Worm (Caenorhabditis elegans) whole organism, L4 larva: ENCODE measurements around the gene Y37D8A.6.

ENCODE experiments used
- arid-1 ChIP-seq: fragments of 200-800 bp; sonication (Bioruptor generic); conservative IDR thresholded peaks from 2 replicates; pipeline ENCODE4 v1.3.6; 2022; ENCODE audit warnings: missing genetic modification reagents, missing genetic modification characterization, missing compliant biosample characterization
- ceh-28 ChIP-seq: fragments of 150-350 bp; optimal IDR thresholded peaks from 2 replicates; lab custom pipeline; 2014; ENCODE audit warnings: missing biosample characterization, missing genetic modification reagents, missing genetic modification characterization
- ces-1 ChIP-seq: fragments of 150-350 bp; sonication (generic microtip); optimal IDR thresholded peaks from 4 replicates; lab custom pipeline; 2014; ENCODE audit warnings: missing biosample characterization, missing genetic modification reagents, missing genetic modification characterization
- ctbp-1 ChIP-seq: fragments of 200-800 bp; sonication (Bioruptor generic); IDR thresholded peaks from 2 replicates; pipeline ENCODE4 v1.3.6; 2022; ENCODE audit warnings: missing genetic modification reagents, missing genetic modification characterization, missing compliant biosample characterization
- lsy-2 ChIP-seq, 2 experiments: fragments of 150-350 bp in 1 of 2; sonication (generic microtip) in 1 of 2; optimal IDR thresholded peaks; 2 replicates each; lab custom pipeline; 2014 to 2017; ENCODE audit warnings: missing biosample characterization in 2 of 2, missing genetic modification characterization in 2 of 2
- mdl-1 ChIP-seq, 2 experiments: fragments of 150-350 bp in 1 of 2; sonication (generic microtip) in 1 of 2; optimal IDR thresholded peaks; 2 replicates each; lab custom pipeline; 2014 to 2017; ENCODE audit warnings: missing biosample characterization in 2 of 2, missing genetic modification characterization in 2 of 2
- nhr-111 ChIP-seq: fragments of 200-800 bp; sonication (Bioruptor generic); optimal IDR thresholded peaks from 2 replicates; lab custom pipeline; 2018; ENCODE audit warnings: mild to moderate bottlenecking, missing genetic modification characterization, missing compliant biosample characterization
- nhr-237 ChIP-seq: sonication (generic microtip); optimal IDR thresholded peaks from 2 replicates; lab custom pipeline; 2017; ENCODE audit warnings: missing biosample characterization, missing genetic modification characterization
- sdz-12 ChIP-seq: fragments of 200-800 bp; sonication (Bioruptor generic); optimal IDR thresholded peaks from 2 replicates; lab custom pipeline; 2018; ENCODE audit warnings: mild to moderate bottlenecking, missing genetic modification characterization, missing compliant biosample characterization
- skn-1 ChIP-seq: fragments of 150-350 bp; optimal IDR thresholded peaks from 2 replicates; lab custom pipeline; 2014; ENCODE audit warnings: missing biosample characterization, missing genetic modification characterization
- unc-39 ChIP-seq: sonication (generic microtip); optimal IDR thresholded peaks from 2 replicates; lab custom pipeline; 2017; ENCODE audit warnings: missing biosample characterization, missing genetic modification characterization
- zfp-3 ChIP-seq: fragments of 200-800 bp; sonication (Bioruptor generic); conservative IDR thresholded peaks from 2 replicates; pipeline ENCODE4 v1.3.6; 2022; ENCODE audit warnings: missing genetic modification reagents, missing genetic modification characterization, missing compliant biosample characterization

DNA sequence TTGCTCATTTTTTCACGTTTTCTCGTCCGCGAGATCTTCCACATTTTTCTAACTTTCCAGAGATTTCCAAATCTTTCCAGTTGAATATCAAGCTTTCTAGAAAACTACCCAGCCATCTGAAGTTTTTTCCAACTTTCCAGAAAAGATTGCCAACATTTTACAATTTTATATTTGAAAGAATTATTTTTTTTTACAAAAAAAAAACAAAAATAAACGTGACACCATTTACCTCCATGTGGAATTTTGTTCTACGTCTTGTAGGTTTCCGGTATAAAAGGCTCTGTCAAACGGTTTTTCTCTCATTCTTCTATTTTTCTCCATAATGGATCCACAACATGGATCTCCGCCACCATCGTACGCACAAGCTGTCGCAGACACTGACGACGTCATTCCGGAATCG lies 5.4 kb downstream of the Y37D8A.6 start, which contains the start of gene Y37D8A.8:
- TF ChIP-seq nhr-237: no peak
- no peak for TF ChIP-seq ceh-28 (tag; lab: Kevin White, UChicago)
- TF ChIP-seq nhr-111 (GFP tag; lab: Kevin White, UChicago): no peak
- TF ChIP-seq zfp-3: no peak
- TF ChIP-seq ctbp-1 (GFP tag; lab: Robert Waterston, UW): no peak
- TF ChIP-seq arid-1 (GFP tag; lab: Robert Waterston, UW): no peak
- TF ChIP-seq lsy-2 (tag; optimal IDR thresholded peaks at IDR 0.05; lab: Kevin White, UChicago): no peak
- TF ChIP-seq mdl-1 (tag; optimal IDR thresholded peaks at IDR 0.05; lab: Kevin White, UChicago): no peak
- no peak for TF ChIP-seq sdz-12 (GFP tag; lab: Kevin White, UChicago)
- no peak for TF ChIP-seq skn-1 (tag; lab: Kevin White, UChicago)
- no peak for TF ChIP-seq ces-1 (GFP tag; lab: Kevin White, UChicago)
- TF ChIP-seq unc-39 (tag; lab: Kevin White, UChicago): no peak
